Fruit fly (Drosophila melanogaster): Measurements from ENCODE around the gene colt.

Gene colt

dm6 chr2L:2754437-2755322 lies 15.2 kb downstream of the colt start (continued):
- TF ChIP-seq gce (GFP tag; IDR thresholded peaks at IDR 0.05), result no peak
- peak; percentile 40 for TF ChIP-seq CG12744 (GFP tag; optimal IDR thresholded peaks at IDR 0.05)
- peak; percentile 69 for TF ChIP-seq fd3F (GFP tag; optimal IDR thresholded peaks at IDR 0.05)
- no peak for TF ChIP-seq hbn (GFP tag; IDR thresholded peaks at IDR 0.05; ENCODE audit: partially characterized antibody)
- TF ChIP-seq caup (GFP tag; optimal IDR thresholded peaks at IDR 0.05; ENCODE audit: severe bottlenecking), result peak; percentile 86
- peak; percentile 72 for TF ChIP-seq CG2202 (tag; optimal IDR thresholded peaks at IDR 0.05)
- TF ChIP-seq ttk (GFP tag; IDR thresholded peaks at IDR 0.05), result no peak
- no peak for TF ChIP-seq wdn (GFP tag; IDR thresholded peaks at IDR 0.05)
- TF ChIP-seq CG2712 (tag; optimal IDR thresholded peaks at IDR 0.05), result peak; percentile 85
- TF ChIP-seq CG10654 (GFP tag; optimal IDR thresholded peaks at IDR 0.05), result peak; percentile 57
- TF ChIP-seq ken (GFP tag; IDR thresholded peaks at IDR 0.05), result no peak
- TF ChIP-seq CG11456 (GFP tag; IDR thresholded peaks at IDR 0.05), result no peak
- peak; percentile 83 for TF ChIP-seq CG9437 (GFP tag; optimal IDR thresholded peaks at IDR 0.05)
- TF ChIP-seq insv (GFP tag; optimal IDR thresholded peaks at IDR 0.05), result peak in 1 of 2 experiments; percentile 18
- TF ChIP-seq CG12236 (GFP tag; optimal IDR thresholded peaks at IDR 0.05), result peak; percentile 81
- TF ChIP-seq MESR4 (GFP tag; optimal IDR thresholded peaks at IDR 0.05), result no peak
- no peak for TF ChIP-seq CG10321 (GFP tag; IDR thresholded peaks at IDR 0.05)
- peak; percentile 70 for TF ChIP-seq CG9609 (GFP tag; optimal IDR thresholded peaks at IDR 0.05)
- peak; percentile 14 for TF ChIP-seq maf-S (GFP tag; optimal IDR thresholded peaks at IDR 0.05)
- peak; percentile 82 for TF ChIP-seq CG13894 (tag; optimal IDR thresholded peaks at IDR 0.05)
- TF ChIP-seq Trl (optimal IDR thresholded peaks at IDR 0.05), result peak; percentile 98
- TF ChIP-seq Trl (GFP tag; optimal IDR thresholded peaks at IDR 0.05), result peak; percentile 58
- no peak for TF ChIP-seq CG14860 (GFP tag; IDR thresholded peaks at IDR 0.05; ENCODE audit: partially characterized antibody)
- no peak for TF ChIP-seq bigmax (GFP tag; optimal IDR thresholded peaks at IDR 0.05)
- TF ChIP-seq kah (GFP tag; optimal IDR thresholded peaks at IDR 0.05), result peak; percentile 37
- peak; percentile 86 for TF ChIP-seq CG12391 (tag; optimal IDR thresholded peaks at IDR 0.05)
- peak; percentile 66 for TF ChIP-seq CG7786 (GFP tag; optimal IDR thresholded peaks at IDR 0.05)
- peak; percentile 66 for TF ChIP-seq CG15696 (tag; optimal IDR thresholded peaks at IDR 0.05)
- TF ChIP-seq danr (GFP tag; IDR thresholded peaks at IDR 0.05), result no peak
- TF ChIP-seq schlank (tag; optimal IDR thresholded peaks at IDR 0.05), result peak; percentile 71
- no peak for TF ChIP-seq z (GFP tag; IDR thresholded peaks at IDR 0.05)
- peak; percentile 39 for TF ChIP-seq CG18476 (GFP tag; optimal IDR thresholded peaks at IDR 0.05)
- TF ChIP-seq cas (GFP tag; IDR thresholded peaks at IDR 0.05), result no peak
- no peak for TF ChIP-seq bbx (GFP tag; IDR thresholded peaks at IDR 0.05; ENCODE audit: partially characterized antibody)
- peak; percentile 66 for TF ChIP-seq Bteb2 (GFP tag; optimal IDR thresholded peaks at IDR 0.05)
- peak; percentile 52 for TF ChIP-seq dmrt11E (tag; optimal IDR thresholded peaks at IDR 0.05)
- TF ChIP-seq ato (GFP tag; IDR thresholded peaks at IDR 0.05; ENCODE audit: partially characterized antibody), result no peak
- peak; percentile 94 for TF ChIP-seq CG2678 (tag; optimal IDR thresholded peaks at IDR 0.05)
- TF ChIP-seq CG4854 (GFP tag; optimal IDR thresholded peaks at IDR 0.05), result peak; percentile 50
- TF ChIP-seq Hr51 (GFP tag; optimal IDR thresholded peaks at IDR 0.05), result peak; percentile 5 to 90
- TF ChIP-seq CG9876 (GFP tag; optimal IDR thresholded peaks at IDR 0.05), result peak; percentile 2
- peak; percentile 71 for TF ChIP-seq CG10267 (tag; optimal IDR thresholded peaks at IDR 0.05)
- TF ChIP-seq CG12071 (GFP tag; optimal IDR thresholded peaks at IDR 0.05), result peak; percentile 85
- no peak for TF ChIP-seq CG32767 (GFP tag; IDR thresholded peaks at IDR 0.05)
- TF ChIP-seq gsb (GFP tag; IDR thresholded peaks at IDR 0.05), result no peak
- peak; percentile 28 for TF ChIP-seq NC2β (GFP tag; optimal IDR thresholded peaks at IDR 0.05)
- peak; percentile 82 for TF ChIP-seq Hand (GFP tag; optimal IDR thresholded peaks at IDR 0.05)
- TF ChIP-seq vnd (GFP tag; IDR thresholded peaks at IDR 0.05; ENCODE audit: partially characterized antibody), result no peak
- peak; percentile 74 for TF ChIP-seq tx (GFP tag; optimal IDR thresholded peaks at IDR 0.05)
